Fruit fly (Drosophila melanogaster) whole organism, embryonic: ENCODE data around the gene dob.

Source experiments
- Ada2b ChIP-seq: fragments of 200-800 bp; sonication (Bioruptor generic); IDR thresholded peaks from 2 replicates; pipeline ENCODE4 v1.3.6; 2022; ENCODE audit warnings: missing biosample characterization, missing genetic modification characterization
- B-H2 ChIP-seq: fragments of 200-800 bp; sonication (Bioruptor generic); optimal IDR thresholded peaks from 2 replicates; lab custom pipeline; 2018; ENCODE audit warnings: missing biosample characterization, mild to moderate bottlenecking, missing genetic modification characterization
- CG10274 ChIP-seq: fragments of 200-800 bp; sonication (Bioruptor generic); optimal IDR thresholded peaks from 3 replicates; lab custom pipeline; 2017; ENCODE audit warnings: missing biosample characterization, mild to moderate bottlenecking, missing genetic modification characterization
- CG11456 ChIP-seq: fragments of 200-800 bp; sonication (Bioruptor generic); IDR thresholded peaks from 3 replicates; pipeline ENCODE4 v1.3.6; 2022; ENCODE audit warnings: missing biosample characterization, missing genetic modification characterization
- CG11504 ChIP-seq: fragments of 200-800 bp; sonication (Bioruptor generic); optimal IDR thresholded peaks from 3 replicates; lab custom pipeline; 2019; ENCODE audit warnings: missing biosample characterization, mild to moderate bottlenecking, missing genetic modification characterization, moderate library complexity
- CG12104 ChIP-seq: fragments of 200-800 bp; sonication (Bioruptor generic); optimal IDR thresholded peaks from 3 replicates; lab custom pipeline; 2016; ENCODE audit warnings: missing biosample characterization, missing genetic modification characterization
- CG12659 ChIP-seq: fragments of 200-800 bp; sonication (Bioruptor generic); optimal IDR thresholded peaks from 3 replicates; lab custom pipeline; 2017; ENCODE audit warnings: mild to moderate bottlenecking, missing biosample characterization, missing genetic modification reagents, missing genetic modification characterization
- CG12942 ChIP-seq: fragments of 200-800 bp; sonication (Bioruptor generic); optimal IDR thresholded peaks from 3 replicates; lab custom pipeline; 2016; ENCODE audit warnings: missing biosample characterization, missing genetic modification characterization
- CG14050 ChIP-seq: fragments of 200-800 bp; sonication (Bioruptor generic); IDR thresholded peaks from 3 replicates; pipeline ENCODE4 v1.3.6; 2022; ENCODE audit warnings: missing biosample characterization, missing genetic modification characterization
- CG14710 ChIP-seq: fragments of 200-800 bp; sonication (Bioruptor generic); optimal IDR thresholded peaks from 3 replicates; lab custom pipeline; 2019; ENCODE audit warnings: missing biosample characterization, mild to moderate bottlenecking, missing genetic modification characterization, moderate library complexity
- CG15269 ChIP-seq: fragments of 200-800 bp; sonication (Bioruptor generic); optimal IDR thresholded peaks from 2 replicates; lab custom pipeline; 2018; ENCODE audit warnings: missing biosample characterization, mild to moderate bottlenecking, missing genetic modification characterization, moderate library complexity
- CG17829 ChIP-seq: fragments of 200-800 bp; optimal IDR thresholded peaks from 2 replicates; lab custom pipeline; 2019; ENCODE audit warnings: missing biosample characterization, mild to moderate bottlenecking, missing genetic modification characterization, moderate library complexity
- CG18599 ChIP-seq: fragments of 200-800 bp; sonication (Bioruptor generic); optimal IDR thresholded peaks from 3 replicates; lab custom pipeline; 2017; ENCODE audit warnings: missing biosample characterization, missing genetic modification characterization, mild to moderate bottlenecking, moderate library complexity, missing genetic modification reagents
- CG2199 ChIP-seq: fragments of 200-800 bp; sonication (Bioruptor generic); IDR thresholded peaks from 3 replicates; pipeline ENCODE4 v1.3.6; 2022; ENCODE audit warnings: missing biosample characterization, missing genetic modification characterization
- CG31388 ChIP-seq: fragments of 200-800 bp; sonication (Bioruptor generic); optimal IDR thresholded peaks from 2 replicates; lab custom pipeline; 2016; ENCODE audit warnings: missing biosample characterization, missing genetic modification characterization
- CG3726 ChIP-seq: fragments of 200-800 bp; sonication (Bioruptor generic); IDR thresholded peaks from 3 replicates; pipeline ENCODE4, ENCODE4 v1.3.6; 2022; ENCODE audit warnings: missing biosample characterization, missing genetic modification characterization
- CG4730 ChIP-seq: fragments of 200-800 bp; sonication (Bioruptor generic); IDR thresholded peaks from 2 replicates; pipeline ENCODE4 v1.3.6; 2022; ENCODE audit warnings: missing biosample characterization, missing genetic modification characterization
- CG4820 ChIP-seq: fragments of 200-800 bp; sonication (Bioruptor generic); optimal IDR thresholded peaks from 3 replicates; lab custom pipeline; 2016; ENCODE audit warnings: missing biosample characterization, missing genetic modification characterization
- CG6813 ChIP-seq: fragments of 200-800 bp; sonication (Bioruptor generic); optimal IDR thresholded peaks from 2 replicates; lab custom pipeline; 2017; ENCODE audit warnings: missing biosample characterization, missing genetic modification characterization, mild to moderate bottlenecking, moderate library complexity, missing genetic modification reagents
- CG8089 ChIP-seq: fragments of 200-800 bp; sonication (Bioruptor generic); optimal IDR thresholded peaks from 3 replicates; lab custom pipeline; 2016; ENCODE audit warnings: missing biosample characterization, missing genetic modification characterization
- CG8359 ChIP-seq: fragments of 200-800 bp; sonication (Bioruptor generic); optimal IDR thresholded peaks from 2 replicates; lab custom pipeline; 2017; ENCODE audit warnings: missing biosample characterization, mild to moderate bottlenecking, missing genetic modification characterization, borderline replicate concordance
- CG8388 ChIP-seq: fragments of 200-800 bp; sonication (Bioruptor generic); optimal IDR thresholded peaks from 2 replicates; lab custom pipeline; 2019; ENCODE audit warnings: missing biosample characterization, mild to moderate bottlenecking, missing genetic modification characterization, moderate library complexity
- CG9727 ChIP-seq: fragments of 200-800 bp; sonication (Bioruptor generic); optimal IDR thresholded peaks from 3 replicates; lab custom pipeline; 2017; ENCODE audit warnings: missing biosample characterization, mild to moderate bottlenecking, missing genetic modification characterization
- CoRest ChIP-seq: fragments of 200-800 bp; sonication (Bioruptor generic); optimal IDR thresholded peaks from 3 replicates; lab custom pipeline; 2018; ENCODE audit warnings: missing biosample characterization, mild to moderate bottlenecking, missing genetic modification characterization, moderate library complexity
- Fer1 ChIP-seq: fragments of 200-800 bp; sonication (Bioruptor generic); optimal IDR thresholded peaks from 2 replicates; lab custom pipeline; 2017; ENCODE audit warnings: missing biosample characterization, mild to moderate bottlenecking, missing genetic modification characterization
- HLH3B ChIP-seq: fragments of 200-800 bp; sonication (Bioruptor generic); IDR thresholded peaks from 2 replicates; pipeline ENCODE4 v1.3.6; 2022; ENCODE audit warnings: missing biosample characterization, missing genetic modification characterization
- Oaz ChIP-seq: fragments of 200-800 bp; sonication (Bioruptor generic); IDR thresholded peaks from 2 replicates; pipeline ENCODE4 v1.3.6; 2022; ENCODE audit warnings: missing biosample characterization, missing genetic modification characterization
- TFAM ChIP-seq: fragments of 200-800 bp; sonication (Bioruptor generic); optimal IDR thresholded peaks from 2 replicates; lab custom pipeline; 2017; ENCODE audit warnings: missing biosample characterization, missing genetic modification characterization, inconsistent platforms
- Xrp1 ChIP-seq: fragments of 200-800 bp; sonication (Bioruptor generic); IDR thresholded peaks from 2 replicates; pipeline ENCODE4 v1.3.6; 2022; ENCODE audit warnings: missing biosample characterization, missing genetic modification characterization
- bsh ChIP-seq, 2 experiments: fragments of 200-800 bp; sonication (Bioruptor generic); optimal IDR thresholded peaks; 2 replicates each; lab custom pipeline; 2017 to 2018; ENCODE audit warnings: mild to moderate bottlenecking in 2 of 2, missing biosample characterization in 2 of 2, missing genetic modification characterization in 2 of 2, moderate library complexity in 1 of 2
- btn ChIP-seq: fragments of 200-800 bp; sonication (Bioruptor generic); optimal IDR thresholded peaks from 2 replicates; lab custom pipeline; 2016; ENCODE audit warnings: missing biosample characterization, missing genetic modification characterization
- chif ChIP-seq, 2 experiments: fragments of 200-800 bp; sonication (Bioruptor generic); optimal IDR thresholded peaks; 3 replicates each; lab custom pipeline; 2016; ENCODE audit warnings: missing biosample characterization in 2 of 2, missing genetic modification characterization in 2 of 2
- chn ChIP-seq: fragments of 200-800 bp; sonication (Bioruptor generic); optimal IDR thresholded peaks from 2 replicates; lab custom pipeline; 2016; ENCODE audit warnings: missing biosample characterization, missing genetic modification characterization
- crol ChIP-seq: fragments of 200-800 bp; sonication (Bioruptor generic); IDR thresholded peaks from 2 replicates; pipeline ENCODE4 v1.3.6; 2022; ENCODE audit warnings: missing biosample characterization, missing genetic modification characterization
- gcm ChIP-seq: fragments of 200-800 bp; sonication (Bioruptor generic); optimal IDR thresholded peaks from 2 replicates; lab custom pipeline; 2019; ENCODE audit warnings: missing biosample characterization, mild to moderate bottlenecking, missing genetic modification characterization, moderate library complexity
- h ChIP-seq: fragments of >200 bp; optimal IDR thresholded peaks from 2 replicates; lab custom pipeline; 2017
- lilli ChIP-seq: fragments of 200-800 bp; sonication (Bioruptor generic); optimal IDR thresholded peaks from 3 replicates; lab custom pipeline; 2016; ENCODE audit warnings: missing biosample characterization, missing genetic modification characterization
- oc ChIP-seq: fragments of 200-800 bp; sonication (Bioruptor generic); optimal IDR thresholded peaks from 2 replicates; lab custom pipeline; 2018; ENCODE audit warnings: missing biosample characterization, mild to moderate bottlenecking, missing genetic modification characterization, moderate library complexity
- onecut ChIP-seq: fragments of 200-800 bp; sonication (Bioruptor generic); IDR thresholded peaks from 2 replicates; pipeline ENCODE4 v1.3.6; 2022; ENCODE audit warnings: missing biosample characterization, missing genetic modification characterization
- prd ChIP-seq, 3 experiments: fragments of >200 bp in 2 of 3; fragments of 200-800 bp in 1 of 3; sonication (Bioruptor generic) in 1 of 3; optimal IDR thresholded peaks in 2 of 3; IDR thresholded peaks in 1 of 3; 2 replicates in 2 of 3; 3 replicates in 1 of 3; pipeline versions ENCODE4 v1.3.6 to Lab custom; 2017 to 2022; ENCODE audit warnings: missing biosample characterization in 1 of 3, missing genetic modification characterization in 1 of 3
- shn ChIP-seq: fragments of 200-800 bp; sonication (Bioruptor generic); optimal IDR thresholded peaks from 3 replicates; lab custom pipeline; 2016; ENCODE audit warnings: missing biosample characterization, missing genetic modification characterization
- slou ChIP-seq: fragments of 200-800 bp; sonication (Bioruptor generic); optimal IDR thresholded peaks from 3 replicates; lab custom pipeline; 2016; ENCODE audit warnings: missing biosample characterization, missing genetic modification characterization
- ssp ChIP-seq: fragments of 200-800 bp; sonication (Bioruptor generic); IDR thresholded peaks from 2 replicates; pipeline ENCODE4 v1.3.6; 2022; ENCODE audit warnings: missing biosample characterization, missing genetic modification characterization
- tap ChIP-seq: fragments of 200-800 bp; optimal IDR thresholded peaks from 3 replicates; lab custom pipeline; 2019; ENCODE audit warnings: missing biosample characterization, mild to moderate bottlenecking, missing genetic modification characterization, moderate library complexity
- trh ChIP-seq: fragments of 200-800 bp; sonication (Bioruptor generic); optimal IDR thresholded peaks from 2 replicates; lab custom pipeline; 2016; ENCODE audit warnings: missing biosample characterization, missing genetic modification characterization
- ttk ChIP-seq: fragments of 200-800 bp; sonication (Bioruptor generic); IDR thresholded peaks from 2 replicates; pipeline ENCODE4 v2.1.2; 2022; ENCODE audit warnings: missing biosample characterization, missing genetic modification characterization
- usp ChIP-seq: fragments of >200 bp; optimal IDR thresholded peaks from 2 replicates; lab custom pipeline; 2017; ENCODE audit warnings: missing biosample characterization, missing genetic modification characterization
- wek ChIP-seq: fragments of 200-800 bp; sonication (Bioruptor generic); optimal IDR thresholded peaks from 3 replicates; lab custom pipeline; 2018; ENCODE audit warnings: missing biosample characterization, mild to moderate bottlenecking, missing genetic modification characterization, moderate library complexity
- z ChIP-seq: fragments of 200-800 bp; sonication (Bioruptor generic); IDR thresholded peaks from 3 replicates; pipeline ENCODE4 v1.3.6; 2022; ENCODE audit warnings: missing biosample characterization, missing genetic modification characterization

The dob gene

dm6 chrX:15085777-15086510 is 19.1 kb downstream of the dob start, which contains the start of the genes CG15027 and Dbct (continued):
- TF ChIP-seq prd (optimal IDR thresholded peaks at IDR 0.05; lab: Kevin White, UChicago) (no peak), prd (GFP tag; IDR thresholded peaks at IDR 0.05; lab: Robert Waterston, UW) (peak; percentile 79), Oaz (GFP tag; lab: Robert Waterston, UW) (peak; percentile 11; the same call in 1 of the 2 replicates), Fer1 (GFP tag; lab: Kevin White, UChicago) (peak; percentile 38), z (GFP tag; lab: Robert Waterston, UW) (no peak), CG31388 (GFP tag; lab: Kevin White, UChicago) (peak; percentile 4), oc (no peak), slou (GFP tag; lab: Kevin White, UChicago) (no peak), CG12104 (GFP tag; lab: Kevin White, UChicago) (peak; percentile 39), CG8388 (GFP tag; lab: Kevin White, UChicago) (peak; percentile 59), CG18599 (GFP tag; lab: Kevin White, UChicago) (peak; percentile 53), HLH3B (GFP tag; lab: Robert Waterston, UW) (peak; percentile 58; the same call in 1 of the 2 replicates), btn (no peak), gcm (GFP tag; lab: Kevin White, UChicago) (peak; percentile 41), TFAM (GFP tag; lab: Kevin White, UChicago) (no peak), CG11504 (peak; percentile 70), lilli (GFP tag; lab: Kevin White, UChicago) (peak; percentile 60), CG4730 (GFP tag; lab: Robert Waterston, UW) (peak; percentile 67), onecut (GFP tag; lab: Robert Waterston, UW) (no peak), h (no peak), ttk (GFP tag; lab: Robert Waterston, UW) (peak; percentile 46), Xrp1 (peak; percentile 83), usp (GFP tag; lab: Kevin White, UChicago) (no peak), CG6813 (GFP tag; lab: Kevin White, UChicago) (no peak), chif (GFP tag; optimal IDR thresholded peaks at IDR 0.05; lab: Kevin White, UChicago) (peak in 1 of 2 experiments; percentile 5), tap (tag; lab: Kevin White, UChicago) (peak; percentile 48), CG8089 (GFP tag; lab: Kevin White, UChicago) (no peak), CoRest (tag; lab: Kevin White, UChicago) (peak; percentile 76), wek (GFP tag; lab: Kevin White, UChicago) (no peak), ssp (peak; percentile 52), Ada2b (GFP tag; lab: Robert Waterston, UW) (peak; percentile 64), CG11456 (GFP tag; lab: Robert Waterston, UW) (peak; percentile 66; the same call in 1 of the 3 replicates), CG4820 (GFP tag; lab: Kevin White, UChicago) (peak; percentile 44), CG9727 (peak; percentile 73), CG12942 (GFP tag; lab: Kevin White, UChicago) (peak; percentile 72), shn (no peak), bsh (GFP tag; optimal IDR thresholded peaks at IDR 0.05; lab: Kevin White, UChicago) (peak in 1 of 2 experiments; percentile 69), CG14050 (peak; percentile 22; the same call in 1 of the 3 replicates), CG14710 (peak; percentile 71), CG8359 (no peak), CG12659 (peak; percentile 64), chn (GFP tag; lab: Kevin White, UChicago) (no peak), CG3726 (no peak), crol (GFP tag; lab: Robert Waterston, UW) (no peak), CG2199 (0 out of 3 replicates have a peak, but pooled peaks have one; percentile 37), CG15269 (tag; lab: Kevin White, UChicago) (peak; percentile 65), CG17829 (tag; lab: Kevin White, UChicago) (peak; percentile 76), CG10274 (no peak), B-H2 (GFP tag; lab: Kevin White, UChicago) (peak; percentile 70), trh (GFP tag; lab: Kevin White, UChicago) (no peak)
